Fruit fly (Drosophila melanogaster) whole organism, embryonic: Measurements from ENCODE around the gene Cyp18a1.
A peak's percentile ranks its signal among the peaks of the same experiment; 100 is the strongest.

Experiments
- C15 ChIP-seq: fragments of 200-800 bp; sonication (Bioruptor generic); IDR thresholded peaks from 3 replicates; pipeline ENCODE4 v1.3.6; 2022; ENCODE audit warnings: missing biosample characterization, missing genetic modification characterization
- CG12299 ChIP-seq: fragments of 200-800 bp; sonication (Bioruptor generic); optimal IDR thresholded peaks from 2 replicates; lab custom pipeline; 2018; ENCODE audit warnings: missing biosample characterization, mild to moderate bottlenecking, missing genetic modification characterization
- CG12744 ChIP-seq: fragments of 200-800 bp; sonication (Bioruptor generic); optimal IDR thresholded peaks from 2 replicates; lab custom pipeline; 2016; ENCODE audit warnings: missing biosample characterization, missing genetic modification characterization
- CG14667 ChIP-seq: fragments of 200-800 bp; sonication (Bioruptor generic); IDR thresholded peaks from 2 replicates; pipeline ENCODE4 v1.3.6; 2022; ENCODE audit warnings: missing biosample characterization, missing genetic modification characterization
- CG1603 ChIP-seq: fragments of 200-800 bp; sonication (Bioruptor generic); optimal IDR thresholded peaks from 2 replicates; lab custom pipeline; 2019; ENCODE audit warnings: missing biosample characterization, mild to moderate bottlenecking, missing genetic modification characterization, moderate library complexity
- CG1832 ChIP-seq: fragments of 200-800 bp; sonication (Bioruptor generic); optimal IDR thresholded peaks from 2 replicates; lab custom pipeline; 2017; ENCODE audit warnings: missing biosample characterization, mild to moderate bottlenecking, missing genetic modification characterization, inconsistent platforms
- CG2116 ChIP-seq: fragments of 200-800 bp; sonication (Bioruptor generic); optimal IDR thresholded peaks from 3 replicates; lab custom pipeline; 2018; ENCODE audit warnings: missing biosample characterization, mild to moderate bottlenecking, missing genetic modification characterization
- CG2875 ChIP-seq: fragments of 200-800 bp; sonication (Bioruptor generic); optimal IDR thresholded peaks from 2 replicates; lab custom pipeline; 2017; ENCODE audit warnings: missing biosample characterization, mild to moderate bottlenecking, missing genetic modification characterization, missing genetic modification reagents
- CG31388 ChIP-seq: fragments of 200-800 bp; sonication (Bioruptor generic); optimal IDR thresholded peaks from 2 replicates; lab custom pipeline; 2016; ENCODE audit warnings: missing biosample characterization, missing genetic modification characterization
- CG4282 ChIP-seq: fragments of 200-800 bp; sonication (Bioruptor generic); optimal IDR thresholded peaks from 2 replicates; lab custom pipeline; 2016; ENCODE audit warnings: missing biosample characterization, missing genetic modification characterization
- CG6765 ChIP-seq: fragments of 200-800 bp; sonication (Bioruptor generic); optimal IDR thresholded peaks from 3 replicates; lab custom pipeline; 2017; ENCODE audit warnings: missing biosample characterization, mild to moderate bottlenecking, missing genetic modification characterization
- CG7357 ChIP-seq: fragments of 200-800 bp; sonication (Bioruptor generic); IDR thresholded peaks from 3 replicates; pipeline ENCODE4 v1.3.6; 2022; ENCODE audit warnings: missing biosample characterization, missing genetic modification characterization
- Ets97D ChIP-seq: fragments of 200-800 bp; sonication (Bioruptor generic); optimal IDR thresholded peaks from 3 replicates; lab custom pipeline; 2016; ENCODE audit warnings: missing biosample characterization, missing genetic modification characterization
- Fer1 ChIP-seq: fragments of 200-800 bp; sonication (Bioruptor generic); optimal IDR thresholded peaks from 2 replicates; lab custom pipeline; 2017; ENCODE audit warnings: missing biosample characterization, mild to moderate bottlenecking, missing genetic modification characterization
- HLH4C ChIP-seq: fragments of 200-800 bp; sonication (Bioruptor generic); IDR thresholded peaks from 3 replicates; pipeline ENCODE4 v1.3.6; 2022; ENCODE audit warnings: missing biosample characterization, missing genetic modification characterization; ENCODE audit not compliant: partially characterized antibody
- HLHmδ ChIP-seq: fragments of 200-800 bp; sonication (Bioruptor generic); optimal IDR thresholded peaks from 2 replicates; lab custom pipeline; 2018; ENCODE audit warnings: missing biosample characterization, mild to moderate bottlenecking, missing genetic modification characterization, moderate library complexity
- HmgD ChIP-seq: fragments of 200-800 bp; sonication (Bioruptor generic); optimal IDR thresholded peaks from 3 replicates; lab custom pipeline; 2016; ENCODE audit warnings: missing biosample characterization, missing genetic modification characterization
- MESR4 ChIP-seq: fragments of 200-800 bp; sonication (Bioruptor generic); optimal IDR thresholded peaks from 2 replicates; lab custom pipeline; 2018; ENCODE audit warnings: missing biosample characterization, mild to moderate bottlenecking, missing genetic modification characterization, moderate library complexity
- Meics ChIP-seq: fragments of 200-800 bp; sonication (Bioruptor generic); optimal IDR thresholded peaks from 2 replicates; lab custom pipeline; 2017; ENCODE audit warnings: missing biosample characterization, mild to moderate bottlenecking, missing genetic modification characterization
- Nf-YA ChIP-seq: fragments of 200-800 bp; sonication (Bioruptor generic); IDR thresholded peaks from 2 replicates; pipeline ENCODE4 v1.3.6; 2022; ENCODE audit warnings: missing biosample characterization, missing genetic modification characterization
- Opbp ChIP-seq: fragments of 200-800 bp; sonication (Bioruptor generic); IDR thresholded peaks from 3 replicates; pipeline ENCODE4 v1.3.6; 2022; ENCODE audit warnings: missing biosample characterization, missing genetic modification characterization; ENCODE audit not compliant: partially characterized antibody
- Ptx1 ChIP-seq: fragments of 200-800 bp; sonication (Bioruptor generic); IDR thresholded peaks from 2 replicates; pipeline ENCODE4 v1.3.6; 2022; ENCODE audit warnings: missing biosample characterization, missing genetic modification characterization
- Sox100B ChIP-seq: fragments of 200-800 bp; sonication (Bioruptor generic); optimal IDR thresholded peaks from 3 replicates; lab custom pipeline; 2018; ENCODE audit warnings: missing biosample characterization, mild to moderate bottlenecking, missing genetic modification characterization
- Stat92E ChIP-seq, 3 experiments: fragments of >200 bp in 2 of 3; fragments of 200-800 bp in 1 of 3; sonication (Bioruptor generic) in 1 of 3; optimal IDR thresholded peaks; 2 replicates each; lab custom pipeline; 2017 to 2019; ENCODE audit warnings: missing biosample characterization in 3 of 3, missing genetic modification characterization in 3 of 3, mild to moderate bottlenecking in 1 of 3, moderate library complexity in 1 of 3
- Xrp1 ChIP-seq: fragments of 200-800 bp; sonication (Bioruptor generic); IDR thresholded peaks from 2 replicates; pipeline ENCODE4 v1.3.6; 2022; ENCODE audit warnings: missing biosample characterization, missing genetic modification characterization
- bbx ChIP-seq: fragments of 200-800 bp; sonication (Bioruptor generic); IDR thresholded peaks from 2 replicates; pipeline ENCODE4 v1.3.6; 2022; ENCODE audit warnings: missing biosample characterization, missing genetic modification characterization; ENCODE audit not compliant: partially characterized antibody
- bsh ChIP-seq, 2 experiments: fragments of 200-800 bp; sonication (Bioruptor generic); optimal IDR thresholded peaks; 2 replicates each; lab custom pipeline; 2017 to 2018; ENCODE audit warnings: mild to moderate bottlenecking in 2 of 2, missing biosample characterization in 2 of 2, missing genetic modification characterization in 2 of 2, moderate library complexity in 1 of 2
- cas ChIP-seq: fragments of 200-800 bp; sonication (Bioruptor generic); IDR thresholded peaks from 2 replicates; pipeline ENCODE4 v1.3.6; 2022; ENCODE audit warnings: missing biosample characterization, missing genetic modification characterization
- chn ChIP-seq: fragments of 200-800 bp; sonication (Bioruptor generic); optimal IDR thresholded peaks from 2 replicates; lab custom pipeline; 2016; ENCODE audit warnings: missing biosample characterization, missing genetic modification characterization
- dysf ChIP-seq: fragments of 200-800 bp; sonication (Bioruptor generic); IDR thresholded peaks from 3 replicates; pipeline ENCODE4 v1.3.6; 2022; ENCODE audit warnings: missing biosample characterization, missing genetic modification characterization
- gsb-n ChIP-seq: fragments of 200-800 bp; sonication (Bioruptor generic); optimal IDR thresholded peaks from 3 replicates; lab custom pipeline; 2018; ENCODE audit warnings: missing biosample characterization, mild to moderate bottlenecking, missing genetic modification characterization
- hbn ChIP-seq: fragments of 200-800 bp; sonication (Bioruptor generic); IDR thresholded peaks from 2 replicates; pipeline ENCODE4 v1.3.6; 2022; ENCODE audit warnings: missing biosample characterization, missing genetic modification characterization; ENCODE audit not compliant: partially characterized antibody
- kay ChIP-seq: fragments of 200-800 bp; sonication (Bioruptor generic); optimal IDR thresholded peaks from 2 replicates; lab custom pipeline; 2016; ENCODE audit warnings: missing biosample characterization, missing genetic modification characterization
- mam ChIP-seq: fragments of 200-800 bp; sonication (Bioruptor generic); optimal IDR thresholded peaks from 3 replicates; lab custom pipeline; 2016; ENCODE audit warnings: missing biosample characterization, missing genetic modification characterization
- onecut ChIP-seq: fragments of 200-800 bp; sonication (Bioruptor generic); IDR thresholded peaks from 2 replicates; pipeline ENCODE4 v1.3.6; 2022; ENCODE audit warnings: missing biosample characterization, missing genetic modification characterization
- pfk ChIP-seq: fragments of 200-800 bp; sonication (Bioruptor generic); optimal IDR thresholded peaks from 2 replicates; lab custom pipeline; 2018; ENCODE audit warnings: missing biosample characterization, mild to moderate bottlenecking, missing genetic modification characterization, moderate library complexity
- rib ChIP-seq: fragments of 200-800 bp; sonication (Bioruptor generic); IDR thresholded peaks from 2 replicates; pipeline ENCODE4 v1.3.6; 2022; ENCODE audit warnings: missing biosample characterization, missing genetic modification characterization
- sqz ChIP-seq: fragments of 200-800 bp; sonication (Bioruptor generic); optimal IDR thresholded peaks from 3 replicates; lab custom pipeline; 2018; ENCODE audit warnings: missing biosample characterization, mild to moderate bottlenecking, missing genetic modification characterization
- tna ChIP-seq: fragments of 200-800 bp; sonication (Bioruptor generic); IDR thresholded peaks from 2 replicates; pipeline ENCODE4 v1.3.6; 2022; ENCODE audit warnings: missing biosample characterization, missing genetic modification characterization; ENCODE audit not compliant: partially characterized antibody
- toy ChIP-seq: fragments of 200-800 bp; sonication (Bioruptor generic); IDR thresholded peaks from 2 replicates; pipeline ENCODE4 v1.3.6; 2022; ENCODE audit warnings: missing biosample characterization, missing genetic modification characterization

Gene Cyp18a1

dm6 chrX:18645720-18646213, 47.1 kb downstream of the Cyp18a1 start (continued):
- TF ChIP-seq kay (GFP tag; lab: Kevin White, UChicago) (no peak), hbn (GFP tag; lab: Robert Waterston, UW) (no peak), CG12299 (tag; lab: Kevin White, UChicago) (peak; percentile 1), rib (GFP tag; lab: Robert Waterston, UW) (peak; percentile 58; the same call in 1 of the 2 replicates), CG2875 (no peak), onecut (GFP tag; lab: Robert Waterston, UW) (0 out of 2 replicates have a peak, but pooled peaks have one; percentile 14), Opbp (GFP tag; lab: Robert Waterston, UW) (no peak), CG6765 (peak; percentile 64), Ets97D (GFP tag; lab: Kevin White, UChicago) (no peak), Xrp1 (GFP tag; lab: Robert Waterston, UW) (peak; percentile 66), bbx (GFP tag; lab: Robert Waterston, UW) (no peak), bsh (GFP tag; optimal IDR thresholded peaks at IDR 0.05; lab: Kevin White, UChicago) (peak; percentile 39 to 68), Nf-YA (GFP tag; lab: Robert Waterston, UW) (no peak), dysf (GFP tag; lab: Robert Waterston, UW) (peak; percentile 73; the same call in 2 of the 3 replicates), HmgD (GFP tag; lab: Kevin White, UChicago) (no peak), CG14667 (no peak), Meics (GFP tag; lab: Kevin White, UChicago) (peak; percentile 59), CG1832 (GFP tag; lab: Kevin White, UChicago) (no peak), Ptx1 (GFP tag; lab: Robert Waterston, UW) (peak; percentile 67), chn (GFP tag; lab: Kevin White, UChicago) (peak; percentile 61), CG2116 (GFP tag; lab: Kevin White, UChicago) (peak; percentile 3), CG4282 (no peak), CG7357 (GFP tag; lab: Robert Waterston, UW) (no peak), CG31388 (GFP tag; lab: Kevin White, UChicago) (no peak), CG12744 (GFP tag; lab: Kevin White, UChicago) (no peak), tna (GFP tag; lab: Robert Waterston, UW) (no peak), Stat92E (GFP tag; optimal IDR thresholded peaks at IDR 0.05; lab: Kevin White, UChicago) (no peak), HLHmδ (GFP tag; lab: Kevin White, UChicago) (peak; percentile 54), gsb-n (tag; lab: Kevin White, UChicago) (peak; percentile 50), Fer1 (GFP tag; lab: Kevin White, UChicago) (peak; percentile 54), CG1603 (tag; lab: Kevin White, UChicago) (peak; percentile 40), HLH4C (GFP tag; lab: Robert Waterston, UW) (no peak), mam (GFP tag; lab: Kevin White, UChicago) (peak; percentile 49), sqz (no peak), MESR4 (GFP tag; lab: Kevin White, UChicago) (no peak), C15 (GFP tag; lab: Robert Waterston, UW) (no peak), toy (GFP tag; lab: Robert Waterston, UW) (no peak), pfk (GFP tag; lab: Kevin White, UChicago) (peak; percentile 24), Sox100B (peak; percentile 73), cas (GFP tag; lab: Robert Waterston, UW) (peak; percentile 31; the same call in 1 of the 2 replicates)
